Worm (Caenorhabditis elegans): ENCODE measurements around the gene C09E8.1.

The C09E8.1 gene

DNA sequence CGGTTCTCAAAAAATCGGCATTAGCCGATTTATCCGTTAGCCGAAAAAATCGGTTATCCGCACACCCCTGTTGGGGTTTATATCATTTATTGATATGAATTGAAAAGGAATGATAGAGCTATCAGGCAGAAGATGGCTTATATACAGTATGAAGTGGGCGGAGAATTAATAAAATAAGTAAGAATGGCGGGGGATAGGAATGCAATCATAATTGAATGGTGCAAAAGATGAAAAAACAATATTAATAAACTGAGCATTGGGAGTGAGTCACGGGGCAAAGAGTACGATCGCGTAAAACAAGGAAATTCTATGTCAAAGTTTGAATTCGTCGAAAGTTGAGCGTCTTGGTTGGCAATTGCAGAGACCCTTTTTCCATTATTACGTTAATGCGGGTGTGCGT lies 19.5 kb upstream of the C09E8.1 start, which contains the start of gene T27A1.2:
T27A1.2 (minus strand) TSS at position 101 of the 400 bp plus-strand sequence.
- TF ChIP-seq F10E7.11 (tag; optimal IDR thresholded peaks at IDR 0.05) (no peak), B0261.1 (tag; optimal IDR thresholded peaks at IDR 0.05) (no peak), B0035.1 (tag; optimal IDR thresholded peaks at IDR 0.05) (no peak), ama-1 (optimal IDR thresholded peaks at IDR 0.05) (no peak), ama-1 (GFP tag; optimal IDR thresholded peaks at IDR 0.05) (no peak), egl-44 (GFP tag; IDR thresholded peaks at IDR 0.05) (no peak), tbx-9 (tag; optimal IDR thresholded peaks at IDR 0.05; ENCODE audit: borderline replicate concordance) (no peak), rpc-1 (optimal IDR thresholded peaks at IDR 0.05) (no peak), rpc-1 (tag; optimal IDR thresholded peaks at IDR 0.05) (no peak), cebp-1 (GFP tag; IDR thresholded peaks at IDR 0.05) (no peak), cebp-1 (tag; optimal IDR thresholded peaks at IDR 0.05) (no peak), ztf-18 (tag; optimal IDR thresholded peaks at IDR 0.05) (no peak), aptf-3 (GFP tag; IDR thresholded peaks at IDR 0.05) (no peak), xnd-1 (tag; optimal IDR thresholded peaks at IDR 0.05) (no peak), ztf-26 (tag; optimal IDR thresholded peaks at IDR 0.05) (no peak), pha-4 (tag; optimal IDR thresholded peaks at IDR 0.05) (no peak)

DNA sequence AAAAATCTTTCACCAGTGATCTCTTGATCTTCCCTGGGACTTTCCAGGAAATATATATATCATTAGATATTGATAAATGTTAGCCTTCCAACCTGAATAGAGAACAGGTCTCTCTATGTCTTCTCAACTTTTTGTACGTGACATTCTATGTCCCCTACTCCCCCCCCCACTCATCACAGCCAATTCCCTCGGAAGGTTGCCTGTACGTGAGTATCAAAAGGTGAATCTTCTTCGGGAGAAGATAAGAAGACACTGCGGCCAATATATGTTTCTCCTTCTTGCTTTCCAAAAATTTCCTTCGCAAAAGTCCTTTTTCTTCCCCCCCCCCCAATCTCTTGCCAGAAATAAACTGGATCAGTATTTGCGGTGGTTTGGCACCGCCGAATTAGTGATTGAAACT lies 13.9 kb upstream of the C09E8.1 start:
- TF ChIP-seq ets-4 (GFP tag; optimal IDR thresholded peaks at IDR 0.05) (no peak), atf-7 (tag; optimal IDR thresholded peaks at IDR 0.05) (no peak), chd-7 (tag; optimal IDR thresholded peaks at IDR 0.05) (no peak), die-1 (tag; optimal IDR thresholded peaks at IDR 0.05) (no peak)

- TF ChIP-seq F57A8.1 (GFP tag; optimal IDR thresholded peaks at IDR 0.05) (no peak), K11D2.4 (GFP tag; IDR thresholded peaks at IDR 0.05) (no peak), lin-54 (GFP tag; optimal IDR thresholded peaks at IDR 0.05) (no peak), sdz-38 (tag; optimal IDR thresholded peaks at IDR 0.05) (no peak), madf-3 (GFP tag; IDR thresholded peaks at IDR 0.05) (no peak), C06A6.2 (GFP tag; conservative IDR thresholded peaks at IDR 0.05) (no peak)
Measured at ce11 chrII:546405-546804, 9.9 kb upstream of the C09E8.1 start, which contains the start of gene mlt-10. mlt-10 (plus strand) TSS chrII:546705.

DNA sequence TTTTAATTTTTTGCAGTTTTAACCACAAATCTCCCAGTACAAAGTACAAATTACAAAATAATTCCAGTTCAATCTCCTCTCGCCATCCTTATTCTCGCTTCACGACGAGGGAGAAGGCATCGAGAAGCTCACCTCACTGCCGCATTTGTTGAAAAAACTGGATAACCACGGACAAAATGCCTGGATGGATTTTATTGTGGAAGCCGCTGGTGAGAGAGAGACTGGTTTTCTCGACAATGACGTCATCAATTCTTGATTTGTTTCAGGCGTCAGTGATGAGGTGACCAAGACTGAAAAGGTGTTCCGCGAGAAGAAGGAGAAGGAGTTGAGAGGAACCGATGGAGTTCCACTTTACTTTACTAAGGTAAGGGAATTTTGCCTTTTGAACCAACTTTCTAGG lies 6.8 kb upstream of the C09E8.1 start:
- TF ChIP-seq dpl-1 (GFP tag; optimal IDR thresholded peaks at IDR 0.05) (no peak), unc-62 (GFP tag; optimal IDR thresholded peaks at IDR 0.05) (no peak), ztf-3 (GFP tag; optimal IDR thresholded peaks at IDR 0.05) (no peak), ceh-27 (GFP tag; optimal IDR thresholded peaks at IDR 0.05) (no peak), madf-3 (GFP tag; IDR thresholded peaks at IDR 0.05) (no peak), lin-54 (GFP tag; optimal IDR thresholded peaks at IDR 0.05) (no peak), hlh-12 (tag; optimal IDR thresholded peaks at IDR 0.05) (no peak)

ce11 chrII:551245-551904 lies 4.9 kb upstream of the C09E8.1 start, which contains the start of gene lips-7:
lips-7 (plus strand) TSS chrII:551854.
- TF ChIP-seq nfya-1 (tag; optimal IDR thresholded peaks at IDR 0.05; ENCODE audit: borderline replicate concordance, insufficient read depth) (peak; percentile 39), atf-7 (tag; optimal IDR thresholded peaks at IDR 0.05) (no peak), tbp1 (GFP tag; optimal IDR thresholded peaks at IDR 0.05) (no peak), zfh-2 (GFP tag; conservative IDR thresholded peaks at IDR 0.05) (peak; percentile 73), F33H1.4 (GFP tag; IDR thresholded peaks at IDR 0.05) (no peak)

Data from whole organism, young adult.